Worm (Caenorhabditis elegans) whole organism, L3 larva: ENCODE measurements around the gene pals-37.

Source experiments
- R02D3.7 ChIP-seq: fragments of 150-350 bp; optimal IDR thresholded peaks from 2 replicates; lab custom pipeline; 2014; ENCODE audit warnings: missing biosample characterization, missing genetic modification characterization
- aly-2 ChIP-seq: fragments of 150-350 bp; optimal IDR thresholded peaks from 2 replicates; lab custom pipeline; 2014; ENCODE audit warnings: missing biosample characterization, missing genetic modification characterization
- ama-1 ChIP-seq: fragments of 150-350 bp; optimal IDR thresholded peaks from 2 replicates; lab custom pipeline; 2018
- ceh-82 ChIP-seq: fragments of 150-350 bp; optimal IDR thresholded peaks from 2 replicates; lab custom pipeline; 2014; ENCODE audit warnings: missing biosample characterization, missing genetic modification characterization
- daf-12 ChIP-seq: fragments of 150-350 bp; optimal IDR thresholded peaks from 2 replicates; lab custom pipeline; 2014; ENCODE audit warnings: missing biosample characterization, missing genetic modification reagents, missing genetic modification characterization
- elt-1 ChIP-seq: fragments of 150-350 bp; optimal IDR thresholded peaks from 2 replicates; lab custom pipeline; 2014; ENCODE audit warnings: missing biosample characterization, missing genetic modification characterization
- elt-2 ChIP-seq: sonication (generic microtip); optimal IDR thresholded peaks from 2 replicates; lab custom pipeline; 2016; ENCODE audit warnings: missing genetic modification reagents, mild to moderate bottlenecking, missing genetic modification characterization, missing compliant biosample characterization
- elt-3 ChIP-seq, 3 experiments: fragments of 150-350 bp in 1 of 3; sonication (generic microtip) in 2 of 3; optimal IDR thresholded peaks; 2 replicates in 2 of 3; 4 replicates in 1 of 3; lab custom pipeline; 2014 to 2017; ENCODE audit warnings: missing biosample characterization in 3 of 3, missing genetic modification characterization in 3 of 3
- eor-1 ChIP-seq, 2 experiments: fragments of 150-350 bp; optimal IDR thresholded peaks; 2 replicates each; lab custom pipeline; 2014 to 2018; ENCODE audit warnings: missing biosample characterization in 2 of 2, missing genetic modification characterization in 2 of 2
- fkh-10 ChIP-seq: sonication (generic microtip); optimal IDR thresholded peaks from 2 replicates; lab custom pipeline; 2017; ENCODE audit warnings: missing biosample characterization, missing genetic modification reagents, missing genetic modification characterization
- fos-1 ChIP-seq: fragments of 150-350 bp; optimal IDR thresholded peaks from 2 replicates; lab custom pipeline; 2014; ENCODE audit warnings: missing biosample characterization, missing genetic modification characterization
- hmg-11 ChIP-seq: sonication (generic microtip); optimal IDR thresholded peaks from 2 replicates; lab custom pipeline; 2016; ENCODE audit warnings: missing genetic modification characterization, missing compliant biosample characterization
- lin-39 ChIP-seq: fragments of 150-350 bp; optimal IDR thresholded peaks from 2 replicates; lab custom pipeline; 2018; ENCODE audit warnings: missing biosample characterization, missing genetic modification reagents, missing genetic modification characterization
- lsy-12 ChIP-seq: sonication (generic microtip); optimal IDR thresholded peaks from 2 replicates; lab custom pipeline; 2016; ENCODE audit warnings: mild to moderate bottlenecking, missing genetic modification characterization, missing compliant biosample characterization
- mdl-1 ChIP-seq: fragments of 150-350 bp; optimal IDR thresholded peaks from 2 replicates; lab custom pipeline; 2014; ENCODE audit warnings: missing biosample characterization, missing genetic modification characterization
- nfya-1 ChIP-seq: sonication (generic microtip); optimal IDR thresholded peaks from 2 replicates; lab custom pipeline; 2017; ENCODE audit warnings: missing genetic modification characterization, mild to moderate bottlenecking, missing compliant biosample characterization, antibody characterized with exemption, moderate library complexity; ENCODE audit not compliant: insufficient read depth
- nhr-11 ChIP-seq: fragments of 150-350 bp; optimal IDR thresholded peaks from 2 replicates; lab custom pipeline; 2014; ENCODE audit warnings: missing biosample characterization, missing genetic modification characterization
- nhr-12 ChIP-seq: fragments of 150-350 bp; optimal IDR thresholded peaks from 2 replicates; lab custom pipeline; 2014; ENCODE audit warnings: missing biosample characterization, missing genetic modification characterization
- nhr-23 ChIP-seq: fragments of 150-350 bp; optimal IDR thresholded peaks from 2 replicates; lab custom pipeline; 2014; ENCODE audit warnings: missing biosample characterization, missing genetic modification reagents, missing genetic modification characterization
- nhr-237 ChIP-seq: fragments of 150-350 bp; optimal IDR thresholded peaks from 2 replicates; lab custom pipeline; 2014; ENCODE audit warnings: missing biosample characterization, missing genetic modification characterization
- nhr-43 ChIP-seq: sonication (generic microtip); optimal IDR thresholded peaks from 2 replicates; lab custom pipeline; 2016; ENCODE audit warnings: mild to moderate bottlenecking, missing genetic modification characterization, missing compliant biosample characterization; ENCODE audit not compliant: poor library complexity, severe bottlenecking
- nhr-67 ChIP-seq: fragments of 150-350 bp; optimal IDR thresholded peaks from 2 replicates; lab custom pipeline; 2014; ENCODE audit warnings: missing biosample characterization, missing genetic modification characterization
- nhr-77 ChIP-seq: fragments of 150-350 bp; optimal IDR thresholded peaks from 2 replicates; lab custom pipeline; 2014; ENCODE audit warnings: missing biosample characterization, missing genetic modification characterization
- pha-4 ChIP-seq: fragments of 150-350 bp; optimal IDR thresholded peaks from 2 replicates; lab custom pipeline; 2014; ENCODE audit warnings: missing biosample characterization, missing genetic modification reagents, missing genetic modification characterization
- pqm-1 ChIP-seq: fragments of 150-350 bp; optimal IDR thresholded peaks from 2 replicates; lab custom pipeline; 2017; ENCODE audit warnings: missing biosample characterization, missing genetic modification characterization, inconsistent platforms
- sea-2 ChIP-seq: fragments of 150-350 bp; sonication (generic microtip); optimal IDR thresholded peaks from 4 replicates; lab custom pipeline; 2014; ENCODE audit warnings: missing biosample characterization, missing genetic modification reagents, missing genetic modification characterization
- snpc-4 ChIP-seq: fragments of 150-350 bp; optimal IDR thresholded peaks from 2 replicates; lab custom pipeline; 2014; ENCODE audit warnings: missing biosample characterization, missing genetic modification characterization
- tbx-2 ChIP-seq: sonication (generic microtip); optimal IDR thresholded peaks from 2 replicates; lab custom pipeline; 2016; ENCODE audit warnings: mild to moderate bottlenecking, missing genetic modification characterization, missing compliant biosample characterization
- unc-39 ChIP-seq: sonication (generic microtip); optimal IDR thresholded peaks from 4 replicates; lab custom pipeline; 2017; ENCODE audit warnings: missing biosample characterization, missing genetic modification characterization
- unc-62 ChIP-seq: fragments of 150-350 bp; sonication (generic microtip); optimal IDR thresholded peaks from 4 replicates; lab custom pipeline; 2014; ENCODE audit warnings: missing biosample characterization, missing genetic modification reagents, missing genetic modification characterization
- zag-1 ChIP-seq: fragments of 150-350 bp; optimal IDR thresholded peaks from 2 replicates; lab custom pipeline; 2014; ENCODE audit warnings: missing biosample characterization, missing genetic modification characterization
- ztf-11 ChIP-seq: fragments of 150-350 bp; optimal IDR thresholded peaks from 2 replicates; lab custom pipeline; 2014; ENCODE audit warnings: missing biosample characterization, missing genetic modification characterization
- ztf-4 ChIP-seq: fragments of 150-350 bp; optimal IDR thresholded peaks from 2 replicates; lab custom pipeline; 2014; ENCODE audit warnings: missing biosample characterization, missing genetic modification characterization

The pals-37 gene

ce11 chrV:12427826-12428225, 13.5 kb downstream of the pals-37 start:
- TF ChIP-seq pha-4 (tag; lab: Kevin White, UChicago), result no peak
- no peak for TF ChIP-seq elt-3 (tag; optimal IDR thresholded peaks at IDR 0.05; lab: Kevin White, UChicago)
- no peak for TF ChIP-seq lin-39 (tag; lab: Kevin White, UChicago)
- no peak for TF ChIP-seq lsy-12 (tag; lab: Kevin White, UChicago)
- no peak for TF ChIP-seq nhr-11 (tag; lab: Kevin White, UChicago)
- TF ChIP-seq ztf-4 (tag; lab: Kevin White, UChicago), result no peak
- no peak for TF ChIP-seq fkh-10 (GFP tag; lab: Kevin White, UChicago)
- no peak for TF ChIP-seq ceh-82 (tag; lab: Kevin White, UChicago)
- TF ChIP-seq nhr-43 (tag; lab: Kevin White, UChicago), result no peak
- no peak for TF ChIP-seq eor-1 (tag; optimal IDR thresholded peaks at IDR 0.05; lab: Kevin White, UChicago)
- TF ChIP-seq pqm-1 (tag; lab: Kevin White, UChicago), result no peak
- TF ChIP-seq aly-2 (tag; lab: Kevin White, UChicago), result no peak
- TF ChIP-seq elt-1 (tag; lab: Kevin White, UChicago), result no peak
- TF ChIP-seq nhr-23, result no peak

ce11 chrV:12421360-12421759, 20.0 kb downstream of the pals-37 start:
- no peak for TF ChIP-seq pha-4 (tag; lab: Kevin White, UChicago)

ce11 chrV:12420843-12421242, 20.5 kb downstream of the pals-37 start, which contains the start of gene C54D10.4:
C54D10.4 (minus strand) TSS chrV:12420943.
- TF ChIP-seq ztf-11 (tag; lab: Kevin White, UChicago) (no peak), ama-1 (lab: Kevin White, UChicago) (no peak), elt-1 (tag; lab: Kevin White, UChicago) (no peak), pqm-1 (tag; lab: Kevin White, UChicago) (no peak), snpc-4 (tag; lab: Kevin White, UChicago) (no peak), pha-4 (tag; lab: Kevin White, UChicago) (no peak), elt-2 (no peak), nhr-67 (tag; lab: Kevin White, UChicago) (no peak), sea-2 (GFP tag; lab: Kevin White, UChicago) (no peak)

- TF ChIP-seq R02D3.7, result no peak
- no peak for TF ChIP-seq unc-39
- no peak for TF ChIP-seq snpc-4 (tag; lab: Kevin White, UChicago)
- no peak for TF ChIP-seq unc-62 (GFP tag; lab: Kevin White, UChicago)
- TF ChIP-seq tbx-2, result no peak
- no peak for TF ChIP-seq nhr-11 (tag; lab: Kevin White, UChicago)
Measured at ce11 chrV:12418292-12418691, 23.0 kb downstream of the pals-37 start, which contains the start of gene C54D10.3. C54D10.3 (plus strand) TSS chrV:12418592.

ce11 chrV:12417277-12417676, 24.0 kb downstream of the pals-37 start, which contains the start of gene cdr-3:
cdr-3 (minus strand) TSS chrV:12417377.
- no peak for TF ChIP-seq zag-1 (tag; lab: Kevin White, UChicago)
- no peak for TF ChIP-seq nhr-77 (tag; lab: Kevin White, UChicago)

- TF ChIP-seq eor-1 (tag; optimal IDR thresholded peaks at IDR 0.05; lab: Kevin White, UChicago) (no peak), fos-1 (no peak), R02D3.7 (no peak), sea-2 (GFP tag; lab: Kevin White, UChicago) (no peak), mdl-1 (tag; lab: Kevin White, UChicago) (no peak), ceh-82 (tag; lab: Kevin White, UChicago) (no peak), nhr-237 (no peak), nhr-12 (no peak), pqm-1 (tag; lab: Kevin White, UChicago) (peak; percentile 79), pha-4 (tag; lab: Kevin White, UChicago) (no peak), daf-12 (tag; lab: Kevin White, UChicago) (no peak), elt-2 (peak; percentile 78), hmg-11 (tag; lab: Kevin White, UChicago) (no peak), nfya-1 (no peak)
- TF ChIP-seq, all 47 proteins: peak for 2
Measured at ce11 chrV:12415656-12416055, 25.7 kb downstream of the pals-37 start, which contains the start of gene cdr-2. cdr-2 (minus strand) TSS chrV:12415709.
